Worm (Caenorhabditis elegans) whole organism, L3 larva: Measurements from ENCODE around the gene R08A2.1.

ENCODE experiments used
- R02D3.7 ChIP-seq: fragments of 150-350 bp; optimal IDR thresholded peaks from 2 replicates; lab custom pipeline; 2014; ENCODE audit warnings: missing biosample characterization, missing genetic modification characterization
- ZK546.5 ChIP-seq: sonication (generic microtip); optimal IDR thresholded peaks from 2 replicates; lab custom pipeline; 2017; ENCODE audit warnings: missing biosample characterization, missing genetic modification characterization
- ama-1 ChIP-seq: fragments of 150-350 bp; optimal IDR thresholded peaks from 2 replicates; lab custom pipeline; 2018
- ceh-28 ChIP-seq: fragments of 150-350 bp; optimal IDR thresholded peaks from 2 replicates; lab custom pipeline; 2014; ENCODE audit warnings: missing biosample characterization, missing genetic modification reagents, missing genetic modification characterization
- ceh-82 ChIP-seq: fragments of 150-350 bp; optimal IDR thresholded peaks from 2 replicates; lab custom pipeline; 2014; ENCODE audit warnings: missing biosample characterization, missing genetic modification characterization
- ceh-9 ChIP-seq: sonication (generic microtip); optimal IDR thresholded peaks from 2 replicates; lab custom pipeline; 2018; ENCODE audit warnings: missing biosample characterization, missing genetic modification characterization
- daf-12 ChIP-seq: fragments of 150-350 bp; optimal IDR thresholded peaks from 2 replicates; lab custom pipeline; 2014; ENCODE audit warnings: missing biosample characterization, missing genetic modification reagents, missing genetic modification characterization
- egl-5 ChIP-seq: fragments of 150-350 bp; optimal IDR thresholded peaks from 2 replicates; lab custom pipeline; 2017; ENCODE audit warnings: missing biosample characterization, missing genetic modification reagents, missing genetic modification characterization, inconsistent platforms
- elt-1 ChIP-seq: fragments of 150-350 bp; optimal IDR thresholded peaks from 2 replicates; lab custom pipeline; 2014; ENCODE audit warnings: missing biosample characterization, missing genetic modification characterization
- elt-2 ChIP-seq: sonication (generic microtip); optimal IDR thresholded peaks from 2 replicates; lab custom pipeline; 2016; ENCODE audit warnings: missing genetic modification reagents, mild to moderate bottlenecking, missing genetic modification characterization, missing compliant biosample characterization
- elt-3 ChIP-seq, 3 experiments: fragments of 150-350 bp in 1 of 3; sonication (generic microtip) in 2 of 3; optimal IDR thresholded peaks; 2 replicates in 2 of 3; 4 replicates in 1 of 3; lab custom pipeline; 2014 to 2017; ENCODE audit warnings: missing biosample characterization in 3 of 3, missing genetic modification characterization in 3 of 3
- fkh-10 ChIP-seq: sonication (generic microtip); optimal IDR thresholded peaks from 2 replicates; lab custom pipeline; 2017; ENCODE audit warnings: missing biosample characterization, missing genetic modification reagents, missing genetic modification characterization
- fkh-2 ChIP-seq: fragments of 150-350 bp; optimal IDR thresholded peaks from 2 replicates; lab custom pipeline; 2014; ENCODE audit warnings: missing biosample characterization, missing genetic modification reagents, missing genetic modification characterization
- lin-15B ChIP-seq: fragments of 150-350 bp; optimal IDR thresholded peaks from 2 replicates; lab custom pipeline; 2014; ENCODE audit warnings: missing biosample characterization, missing genetic modification characterization
- lin-39 ChIP-seq: fragments of 150-350 bp; optimal IDR thresholded peaks from 2 replicates; lab custom pipeline; 2018; ENCODE audit warnings: missing biosample characterization, missing genetic modification reagents, missing genetic modification characterization
- lsy-12 ChIP-seq: sonication (generic microtip); optimal IDR thresholded peaks from 2 replicates; lab custom pipeline; 2016; ENCODE audit warnings: mild to moderate bottlenecking, missing genetic modification characterization, missing compliant biosample characterization
- mdl-1 ChIP-seq: fragments of 150-350 bp; optimal IDR thresholded peaks from 2 replicates; lab custom pipeline; 2014; ENCODE audit warnings: missing biosample characterization, missing genetic modification characterization
- mml-1 ChIP-seq: fragments of 150-350 bp; sonication (generic microtip); optimal IDR thresholded peaks from 3 replicates; lab custom pipeline; 2014; ENCODE audit warnings: missing biosample characterization, missing genetic modification characterization
- nfya-1 ChIP-seq: sonication (generic microtip); optimal IDR thresholded peaks from 2 replicates; lab custom pipeline; 2017; ENCODE audit warnings: missing genetic modification characterization, mild to moderate bottlenecking, missing compliant biosample characterization, antibody characterized with exemption, moderate library complexity; ENCODE audit not compliant: insufficient read depth
- nhr-12 ChIP-seq: fragments of 150-350 bp; optimal IDR thresholded peaks from 2 replicates; lab custom pipeline; 2014; ENCODE audit warnings: missing biosample characterization, missing genetic modification characterization
- nhr-23 ChIP-seq: fragments of 150-350 bp; optimal IDR thresholded peaks from 2 replicates; lab custom pipeline; 2014; ENCODE audit warnings: missing biosample characterization, missing genetic modification reagents, missing genetic modification characterization
- nhr-25 ChIP-seq: sonication (generic microtip); optimal IDR thresholded peaks from 2 replicates; lab custom pipeline; 2017; ENCODE audit warnings: missing biosample characterization, missing genetic modification characterization
- nhr-67 ChIP-seq: fragments of 150-350 bp; optimal IDR thresholded peaks from 2 replicates; lab custom pipeline; 2014; ENCODE audit warnings: missing biosample characterization, missing genetic modification characterization
- nhr-76 ChIP-seq: fragments of 150-350 bp; sonication (generic microtip); optimal IDR thresholded peaks from 5 replicates; lab custom pipeline; 2014; ENCODE audit warnings: missing biosample characterization, missing genetic modification characterization
- nhr-77 ChIP-seq: fragments of 150-350 bp; optimal IDR thresholded peaks from 2 replicates; lab custom pipeline; 2014; ENCODE audit warnings: missing biosample characterization, missing genetic modification characterization
- pqm-1 ChIP-seq: fragments of 150-350 bp; optimal IDR thresholded peaks from 2 replicates; lab custom pipeline; 2017; ENCODE audit warnings: missing biosample characterization, missing genetic modification characterization, inconsistent platforms
- sea-2 ChIP-seq: fragments of 150-350 bp; sonication (generic microtip); optimal IDR thresholded peaks from 4 replicates; lab custom pipeline; 2014; ENCODE audit warnings: missing biosample characterization, missing genetic modification reagents, missing genetic modification characterization
- skn-1 ChIP-seq: fragments of 150-350 bp; optimal IDR thresholded peaks from 2 replicates; lab custom pipeline; 2014; ENCODE audit warnings: missing biosample characterization, missing genetic modification characterization
- snpc-4 ChIP-seq: fragments of 150-350 bp; optimal IDR thresholded peaks from 2 replicates; lab custom pipeline; 2014; ENCODE audit warnings: missing biosample characterization, missing genetic modification characterization
- tbx-2 ChIP-seq: sonication (generic microtip); optimal IDR thresholded peaks from 2 replicates; lab custom pipeline; 2016; ENCODE audit warnings: mild to moderate bottlenecking, missing genetic modification characterization, missing compliant biosample characterization
- unc-62 ChIP-seq: fragments of 150-350 bp; sonication (generic microtip); optimal IDR thresholded peaks from 4 replicates; lab custom pipeline; 2014; ENCODE audit warnings: missing biosample characterization, missing genetic modification reagents, missing genetic modification characterization
- zag-1 ChIP-seq: fragments of 150-350 bp; optimal IDR thresholded peaks from 2 replicates; lab custom pipeline; 2014; ENCODE audit warnings: missing biosample characterization, missing genetic modification characterization
- ztf-4 ChIP-seq: fragments of 150-350 bp; optimal IDR thresholded peaks from 2 replicates; lab custom pipeline; 2014; ENCODE audit warnings: missing biosample characterization, missing genetic modification characterization

The R08A2.1 gene

ce11 chrV:14685435-14686058, 33.8 kb downstream of the R08A2.1 start, which contains the start of gene C47E8.4 (continued):
- TF ChIP-seq elt-3 (tag; optimal IDR thresholded peaks at IDR 0.05; lab: Kevin White, UChicago): peak in 1 of 3 experiments; percentile 52
- TF ChIP-seq ceh-9 (tag; lab: Kevin White, UChicago): no peak
- peak; percentile 19 for TF ChIP-seq nhr-67 (tag; lab: Kevin White, UChicago)
- TF ChIP-seq zag-1: peak; percentile 66
- peak; percentile 89 for TF ChIP-seq nhr-77 (tag; lab: Kevin White, UChicago)
- TF ChIP-seq nhr-25: peak; percentile 98
- TF ChIP-seq sea-2 (GFP tag; lab: Kevin White, UChicago): no peak
- TF ChIP-seq ztf-4 (tag; lab: Kevin White, UChicago): peak; percentile 93
- TF ChIP-seq pqm-1 (tag; lab: Kevin White, UChicago): peak; percentile 86
- TF ChIP-seq mml-1 (tag; lab: Kevin White, UChicago): no peak
- peak; percentile 95 for TF ChIP-seq tbx-2
- TF ChIP-seq snpc-4: peak; percentile 90
- TF ChIP-seq ceh-82: peak; percentile 72
- peak; percentile 93 for TF ChIP-seq lin-39 (tag; lab: Kevin White, UChicago)
- peak; percentile 98 for TF ChIP-seq nhr-23 (tag; lab: Kevin White, UChicago)
- peak; percentile 99 for TF ChIP-seq lsy-12 (tag; lab: Kevin White, UChicago)
- TF ChIP-seq nfya-1 (tag; lab: Kevin White, UChicago): peak; percentile 100
- peak; percentile 93 for TF ChIP-seq ceh-28 (tag; lab: Kevin White, UChicago)
- TF ChIP-seq fkh-2 (tag; lab: Kevin White, UChicago): no peak
- TF ChIP-seq R02D3.7: peak; percentile 89
- peak; percentile 100 for TF ChIP-seq lin-15B (tag; lab: Kevin White, UChicago)

- TF ChIP-seq nhr-25 (peak; percentile 23), nhr-67 (tag; lab: Kevin White, UChicago) (no peak), elt-2 (tag; lab: Kevin White, UChicago) (peak; percentile 6), fkh-10 (GFP tag; lab: Kevin White, UChicago) (no peak), ama-1 (lab: Kevin White, UChicago) (peak; percentile 47), nhr-23 (tag; lab: Kevin White, UChicago) (peak; percentile 9)
Measured at ce11 chrV:14684359-14685312, 34.8 kb downstream of the R08A2.1 start, which contains the start of gene hsp-90. Gene hsp-90, plus strand, starts transcription at chrV:14684918.

ce11 chrV:14683926-14684325, 35.5 kb downstream of the R08A2.1 start:
- TF ChIP-seq elt-3 (tag; optimal IDR thresholded peaks at IDR 0.05; lab: Kevin White, UChicago) (no peak), daf-12 (no peak), ZK546.5 (tag; lab: Kevin White, UChicago) (no peak), lin-15B (tag; lab: Kevin White, UChicago) (no peak), lin-39 (tag; lab: Kevin White, UChicago) (no peak), nhr-76 (no peak), egl-5 (tag; lab: Kevin White, UChicago) (no peak), elt-1 (tag; lab: Kevin White, UChicago) (no peak), zag-1 (no peak), mdl-1 (tag; lab: Kevin White, UChicago) (no peak), sea-2 (GFP tag; lab: Kevin White, UChicago) (no peak), unc-62 (GFP tag; lab: Kevin White, UChicago) (no peak), snpc-4 (no peak), ceh-9 (tag; lab: Kevin White, UChicago) (no peak), lsy-12 (tag; lab: Kevin White, UChicago) (no peak), tbx-2 (no peak), fkh-10 (GFP tag; lab: Kevin White, UChicago) (no peak), nhr-12 (tag; lab: Kevin White, UChicago) (no peak), skn-1 (no peak), nhr-23 (tag; lab: Kevin White, UChicago) (no peak)

ce11 chrV:14683291-14683690, 36.1 kb downstream of the R08A2.1 start:
- TF ChIP-seq nhr-25: no peak
- peak; percentile 83 for TF ChIP-seq ama-1 (lab: Kevin White, UChicago)
- TF ChIP-seq, all 47 proteins: peak for 1
